Fruit fly (Drosophila melanogaster) whole organism, pupa: ENCODE data around the gene Charon.

Source experiments
- CG10348 ChIP-seq: fragments of 200-800 bp; sonication (Bioruptor generic); IDR thresholded peaks from 2 replicates; pipeline ENCODE4 v1.3.6; 2022; ENCODE audit warnings: missing biosample characterization, missing genetic modification characterization
- CG12605 ChIP-seq: fragments of 200-800 bp; sonication (Bioruptor generic); IDR thresholded peaks from 2 replicates; pipeline ENCODE4 v1.3.6; 2022; ENCODE audit warnings: missing biosample characterization, missing genetic modification characterization
- CG13204 ChIP-seq: fragments of 200-800 bp; sonication (Bioruptor generic); optimal IDR thresholded peaks from 2 replicates; lab custom pipeline; 2018; ENCODE audit warnings: missing biosample characterization, mild to moderate bottlenecking, missing genetic modification characterization, moderate library complexity
- CG14655 ChIP-seq: fragments of 200-800 bp; sonication (Bioruptor generic); optimal IDR thresholded peaks from 3 replicates; lab custom pipeline; 2017; ENCODE audit warnings: mild to moderate bottlenecking, missing biosample characterization, missing genetic modification reagents, missing genetic modification characterization
- CG15710 ChIP-seq: fragments of 200-800 bp; sonication (Bioruptor generic); optimal IDR thresholded peaks from 2 replicates; lab custom pipeline; 2018; ENCODE audit warnings: missing biosample characterization, mild to moderate bottlenecking, missing genetic modification characterization, moderate library complexity
- CG17806 ChIP-seq: fragments of 200-800 bp; sonication (Bioruptor generic); optimal IDR thresholded peaks from 2 replicates; lab custom pipeline; 2018; ENCODE audit warnings: missing biosample characterization, mild to moderate bottlenecking, missing genetic modification characterization, moderate library complexity
- CG32121 ChIP-seq: fragments of 200-800 bp; sonication (Bioruptor generic); IDR thresholded peaks from 2 replicates; pipeline ENCODE4 v1.3.6; 2022; ENCODE audit warnings: missing biosample characterization, missing genetic modification characterization
- CG34367 ChIP-seq: fragments of 200-800 bp; sonication (Bioruptor generic); optimal IDR thresholded peaks from 2 replicates; lab custom pipeline; 2018; ENCODE audit warnings: missing biosample characterization, mild to moderate bottlenecking, missing genetic modification characterization
- CG4496 ChIP-seq: fragments of 200-800 bp; sonication (Bioruptor generic); IDR thresholded peaks from 3 replicates; pipeline ENCODE4 v1.3.6; 2022; ENCODE audit warnings: missing biosample characterization, missing genetic modification characterization
- CG8159 ChIP-seq: fragments of 200-800 bp; sonication (Bioruptor generic); optimal IDR thresholded peaks from 3 replicates; lab custom pipeline; 2018; ENCODE audit warnings: missing biosample characterization, mild to moderate bottlenecking, missing genetic modification characterization, moderate library complexity
- CG8301 ChIP-seq: fragments of 200-800 bp; sonication (Bioruptor generic); optimal IDR thresholded peaks from 2 replicates; lab custom pipeline; 2018; ENCODE audit warnings: missing biosample characterization, mild to moderate bottlenecking, missing genetic modification characterization
- CG9948 ChIP-seq: fragments of 200-800 bp; sonication (Bioruptor generic); optimal IDR thresholded peaks from 2 replicates; lab custom pipeline; 2018; ENCODE audit warnings: missing biosample characterization, mild to moderate bottlenecking, missing genetic modification characterization, moderate library complexity
- D1 ChIP-seq: fragments of 200-800 bp; sonication (Bioruptor generic); optimal IDR thresholded peaks from 2 replicates; lab custom pipeline; 2018; ENCODE audit warnings: missing biosample characterization, mild to moderate bottlenecking, missing genetic modification characterization, moderate library complexity
- EcR ChIP-seq: fragments of 200-800 bp; sonication (Bioruptor generic); optimal IDR thresholded peaks from 3 replicates; lab custom pipeline; 2019; ENCODE audit warnings: missing biosample characterization, missing genetic modification characterization, mild to moderate bottlenecking, moderate library complexity, missing genetic modification reagents
- Ets98B ChIP-seq: fragments of 200-800 bp; sonication (Bioruptor generic); IDR thresholded peaks from 2 replicates; pipeline ENCODE4 v1.3.6; 2022; ENCODE audit warnings: missing biosample characterization, missing genetic modification characterization
- Pif1A ChIP-seq: fragments of 200-800 bp; sonication (Bioruptor generic); optimal IDR thresholded peaks from 3 replicates; lab custom pipeline; 2016; ENCODE audit warnings: missing biosample characterization, missing genetic modification characterization
- Pif1B ChIP-seq: fragments of 200-800 bp; sonication (Bioruptor generic); optimal IDR thresholded peaks from 3 replicates; lab custom pipeline; 2016; ENCODE audit warnings: missing biosample characterization, missing genetic modification characterization
- Snoo ChIP-seq: fragments of 200-800 bp; sonication (Bioruptor generic); optimal IDR thresholded peaks from 3 replicates; lab custom pipeline; 2017; ENCODE audit warnings: missing biosample characterization, mild to moderate bottlenecking, missing genetic modification characterization, inconsistent platforms
- fd96Ca ChIP-seq: fragments of 200-800 bp; sonication (Bioruptor generic); IDR thresholded peaks from 3 replicates; pipeline ENCODE4 v1.3.6; 2022; ENCODE audit warnings: missing biosample characterization, missing genetic modification characterization
- gl ChIP-seq: fragments of 200-800 bp; sonication (Bioruptor generic); optimal IDR thresholded peaks from 2 replicates; lab custom pipeline; 2018; ENCODE audit warnings: missing biosample characterization, mild to moderate bottlenecking, missing genetic modification characterization
- rn ChIP-seq: fragments of 200-800 bp; sonication (Bioruptor generic); IDR thresholded peaks from 2 replicates; pipeline ENCODE4 v1.3.6; 2022; ENCODE audit warnings: missing biosample characterization, missing genetic modification characterization

The Charon gene

dm6 chr2L:1213587-1213986, 41.0 kb upstream of the Charon start:
- TF ChIP-seq rn (GFP tag; lab: Robert Waterston, UW): no peak
- TF ChIP-seq CG8301 (tag; lab: Kevin White, UChicago): no peak
- TF ChIP-seq CG10348 (GFP tag; lab: Robert Waterston, UW): no peak
- TF ChIP-seq D1 (tag; lab: Kevin White, UChicago): no peak
- TF ChIP-seq CG32121 (GFP tag; lab: Robert Waterston, UW): no peak
- no peak for TF ChIP-seq CG4496 (GFP tag; lab: Robert Waterston, UW)
- no peak for TF ChIP-seq Pif1B (GFP tag; lab: Kevin White, UChicago)
- no peak for TF ChIP-seq CG15710 (tag; lab: Kevin White, UChicago)
- no peak for TF ChIP-seq CG12605 (GFP tag; lab: Robert Waterston, UW)
- TF ChIP-seq CG17806: no peak
- TF ChIP-seq Snoo: no peak
- no peak for TF ChIP-seq CG13204 (GFP tag; lab: Kevin White, UChicago)
- TF ChIP-seq Ets98B (GFP tag; lab: Robert Waterston, UW): no peak
- no peak for TF ChIP-seq gl (tag; lab: Kevin White, UChicago)
- TF ChIP-seq CG9948: no peak
- TF ChIP-seq CG8159 (tag; lab: Kevin White, UChicago): no peak
- no peak for TF ChIP-seq CG14655 (GFP tag; lab: Kevin White, UChicago)
- TF ChIP-seq CG34367: no peak
- no peak for TF ChIP-seq Pif1A (GFP tag; lab: Kevin White, UChicago)
- no peak for TF ChIP-seq EcR (GFP tag; lab: Kevin White, UChicago)

DNA sequence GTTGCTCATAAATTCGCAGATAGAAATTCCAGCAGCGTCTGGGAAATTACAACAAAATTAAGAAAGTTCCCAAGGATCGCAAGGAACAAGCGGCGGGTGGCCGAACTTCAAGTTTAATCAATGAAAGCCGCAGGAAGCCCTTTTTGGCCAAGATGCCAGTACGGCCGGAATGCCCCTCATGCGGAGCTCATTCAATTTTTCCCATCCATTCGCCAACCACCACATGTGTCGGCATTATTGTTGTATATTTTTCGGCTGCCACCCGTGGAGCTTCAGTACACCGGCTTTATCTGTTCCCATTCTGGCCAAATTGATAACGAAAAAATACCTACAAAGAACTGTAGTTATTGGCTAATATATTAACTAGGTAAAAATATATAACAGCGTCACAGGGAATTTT, 38.9 kb upstream of the Charon start:
- TF ChIP-seq CG8301 (tag; lab: Kevin White, UChicago): no peak
- TF ChIP-seq CG15710 (tag; lab: Kevin White, UChicago): no peak
- TF ChIP-seq CG17806: no peak
- TF ChIP-seq CG9948: no peak
- TF ChIP-seq Ets98B (GFP tag; lab: Robert Waterston, UW): no peak
- no peak for TF ChIP-seq CG10348 (GFP tag; lab: Robert Waterston, UW)
- TF ChIP-seq CG13204 (GFP tag; lab: Kevin White, UChicago): no peak
- TF ChIP-seq EcR (GFP tag; lab: Kevin White, UChicago): no peak
- TF ChIP-seq CG12605 (GFP tag; lab: Robert Waterston, UW): no peak
- no peak for TF ChIP-seq Pif1A (GFP tag; lab: Kevin White, UChicago)
- no peak for TF ChIP-seq fd96Ca (GFP tag; lab: Robert Waterston, UW)
- TF ChIP-seq Pif1B (GFP tag; lab: Kevin White, UChicago): no peak
- TF ChIP-seq CG14655 (GFP tag; lab: Kevin White, UChicago): no peak
- no peak for TF ChIP-seq CG34367
- TF ChIP-seq CG32121 (GFP tag; lab: Robert Waterston, UW): no peak
- no peak for TF ChIP-seq CG4496 (GFP tag; lab: Robert Waterston, UW)
- TF ChIP-seq D1 (tag; lab: Kevin White, UChicago): no peak

- TF ChIP-seq Ets98B (GFP tag; lab: Robert Waterston, UW) (0 out of 2 replicates have a peak, but pooled peaks have one; percentile 19), CG10348 (GFP tag; lab: Robert Waterston, UW) (0 out of 2 replicates have a peak, but pooled peaks have one; percentile 22), CG4496 (GFP tag; lab: Robert Waterston, UW) (peak; percentile 35; the same call in 1 of the 3 replicates), CG13204 (GFP tag; lab: Kevin White, UChicago) (no peak), CG17806 (no peak), fd96Ca (GFP tag; lab: Robert Waterston, UW) (0 out of 3 replicates have a peak, but pooled peaks have one; percentile 29)
Measured at dm6 chr2L:1207432-1207831, 34.8 kb upstream of the Charon start.

- TF ChIP-seq CG14655 (GFP tag; lab: Kevin White, UChicago) (no peak), CG15710 (tag; lab: Kevin White, UChicago) (no peak), CG17806 (no peak), CG13204 (GFP tag; lab: Kevin White, UChicago) (no peak), CG4496 (GFP tag; lab: Robert Waterston, UW) (no peak), CG9948 (no peak), Snoo (no peak), Pif1A (GFP tag; lab: Kevin White, UChicago) (no peak), gl (tag; lab: Kevin White, UChicago) (no peak), Ets98B (GFP tag; lab: Robert Waterston, UW) (no peak)
Measured at dm6 chr2L:1203915-1204314, 31.3 kb upstream of the Charon start, which contains the start of gene CG14342. TSS of gene CG14342 (plus strand) at chr2L:1204215.

DNA sequence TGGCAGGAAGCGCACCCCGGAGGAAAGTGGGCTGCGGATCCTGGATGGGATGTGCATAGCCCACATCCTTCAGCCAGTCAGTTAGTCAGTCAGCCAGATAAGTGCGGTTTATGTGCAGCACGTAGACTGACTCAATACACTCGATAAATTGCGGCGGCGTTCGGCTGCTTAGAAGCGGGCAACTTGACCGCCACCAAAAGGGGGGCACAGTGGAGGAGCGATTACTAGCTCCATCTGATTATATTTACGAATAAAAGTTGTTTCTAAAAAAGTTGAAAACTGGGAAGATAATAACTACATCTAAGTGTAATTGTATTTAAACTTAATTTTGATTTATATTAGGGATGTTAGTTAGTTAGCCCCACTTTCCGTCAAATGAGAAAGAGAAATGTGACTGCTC, 29.8 kb upstream of the Charon start:
- TF ChIP-seq CG8301 (tag; lab: Kevin White, UChicago): no peak

DNA sequence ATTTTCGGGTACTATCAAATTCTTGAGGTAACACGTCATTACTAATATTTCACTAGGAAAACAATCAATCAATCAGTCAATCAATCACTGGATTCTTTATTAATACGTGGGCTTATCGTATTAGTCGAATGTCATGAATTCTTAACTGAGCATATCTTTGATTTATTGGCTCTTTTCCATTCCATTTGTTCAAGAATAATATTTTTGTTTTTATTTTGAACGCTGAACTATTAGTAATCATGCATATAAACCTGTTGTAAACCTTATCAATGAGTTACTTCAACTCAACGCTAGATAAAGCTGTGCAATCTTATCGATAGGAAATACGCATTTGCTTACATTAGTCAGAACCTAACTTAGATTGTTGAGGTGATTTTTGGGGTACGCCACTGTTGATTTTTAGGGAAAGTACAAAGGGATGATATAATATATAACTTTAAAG, 28.8 kb upstream of the Charon start:
- TF ChIP-seq CG4496 (GFP tag; lab: Robert Waterston, UW) (no peak), CG12605 (GFP tag; lab: Robert Waterston, UW) (no peak), CG32121 (GFP tag; lab: Robert Waterston, UW) (no peak), CG9948 (no peak), Pif1B (GFP tag; lab: Kevin White, UChicago) (no peak), CG17806 (no peak), rn (GFP tag; lab: Robert Waterston, UW) (no peak)
